2 fruit fly cellular contexts compared by ENCODE assay signal in genomic region chr3R:10834893-10835292, dm6.
A peak's percentile ranks its signal among the peaks of the same experiment; 100 is the strongest.
TF ChIP-seq lines count a peak whose summit lies in the region.

No protein-coding gene starts in this region.

TF ChIP-seq in whole organism, prepupa, 60 proteins besides CTCF, POLR2A, EP300 and RAD21 (continued from another document):
- TF ChIP-seq CG6808 (GFP tag; optimal IDR thresholded peaks at IDR 0.05; lab: Kevin White, UChicago) (peak; percentile 96), CG7368 (GFP tag; optimal IDR thresholded peaks at IDR 0.05; lab: Kevin White, UChicago) (peak; percentile 94), Sox14 (GFP tag; optimal IDR thresholded peaks at IDR 0.05; lab: Kevin White, UChicago) (peak; percentile 90), Hr39 (GFP tag; optimal IDR thresholded peaks at IDR 0.05; lab: Kevin White, UChicago) (peak; percentile 86), topi (GFP tag; optimal IDR thresholded peaks at IDR 0.05; lab: Kevin White, UChicago) (peak; percentile 96), Eip75B (GFP tag; optimal IDR thresholded peaks at IDR 0.05; lab: Kevin White, UChicago) (peak; percentile 97), net (GFP tag; optimal IDR thresholded peaks at IDR 0.05; lab: Kevin White, UChicago) (peak; percentile 95), CG11902 (GFP tag; optimal IDR thresholded peaks at IDR 0.05; lab: Kevin White, UChicago) (peak; percentile 92), fd59A (GFP tag; optimal IDR thresholded peaks at IDR 0.05; lab: Kevin White, UChicago) (peak; percentile 93), fkh (GFP tag; optimal IDR thresholded peaks at IDR 0.05; lab: Kevin White, UChicago) (no peak), CG9139 (GFP tag; optimal IDR thresholded peaks at IDR 0.05; lab: Kevin White, UChicago) (peak; percentile 92), Eip78C (GFP tag; lab: Kevin White, UChicago) (peak; percentile 99), CG6276 (GFP tag; optimal IDR thresholded peaks at IDR 0.05; lab: Kevin White, UChicago) (peak; percentile 95), acj6 (GFP tag; optimal IDR thresholded peaks at IDR 0.05; lab: Kevin White, UChicago) (peak; percentile 97), salr (GFP tag; optimal IDR thresholded peaks at IDR 0.05; lab: Kevin White, UChicago) (peak; percentile 88 to 93), Sox102F (GFP tag; optimal IDR thresholded peaks at IDR 0.05; lab: Kevin White, UChicago) (peak; percentile 95), svp (GFP tag; lab: Kevin White, UChicago) (peak; percentile 99), CG32006 (GFP tag; optimal IDR thresholded peaks at IDR 0.05; lab: Kevin White, UChicago) (peak; percentile 96), Smox (GFP tag; optimal IDR thresholded peaks at IDR 0.05; lab: Kevin White, UChicago) (peak; percentile 92), CG3919 (GFP tag; optimal IDR thresholded peaks at IDR 0.05; lab: Kevin White, UChicago) (peak; percentile 98), Met (GFP tag; optimal IDR thresholded peaks at IDR 0.05; lab: Kevin White, UChicago) (peak; percentile 94), Lpt (GFP tag; optimal IDR thresholded peaks at IDR 0.05; lab: Kevin White, UChicago) (peak; percentile 97), fd85E (GFP tag; optimal IDR thresholded peaks at IDR 0.05; lab: Kevin White, UChicago) (peak; percentile 89), Ets21C (GFP tag; optimal IDR thresholded peaks at IDR 0.05; lab: Kevin White, UChicago) (peak; percentile 86), esn (GFP tag; optimal IDR thresholded peaks at IDR 0.05; lab: Kevin White, UChicago) (peak; percentile 96), cyc (GFP tag; optimal IDR thresholded peaks at IDR 0.05; lab: Kevin White, UChicago) (peak; percentile 95), CG4318 (GFP tag; optimal IDR thresholded peaks at IDR 0.05; lab: Kevin White, UChicago) (peak; percentile 93), CG6163 (GFP tag; IDR thresholded peaks at IDR 0.05; lab: Robert Waterston, UW) (peak; percentile 98), CG10669 (GFP tag; optimal IDR thresholded peaks at IDR 0.05; lab: Kevin White, UChicago) (peak; percentile 92), CG34406 (GFP tag; optimal IDR thresholded peaks at IDR 0.05; lab: Kevin White, UChicago) (peak; percentile 95), ss (GFP tag; optimal IDR thresholded peaks at IDR 0.05; lab: Kevin White, UChicago) (peak; percentile 95 to 98), achi (GFP tag; optimal IDR thresholded peaks at IDR 0.05; lab: Kevin White, UChicago) (peak; percentile 96), spab (GFP tag; optimal IDR thresholded peaks at IDR 0.05; lab: Kevin White, UChicago) (peak; percentile 95), CG16779 (tag; optimal IDR thresholded peaks at IDR 0.05; lab: Kevin White, UChicago) (peak; percentile 94), Ets96B (tag; optimal IDR thresholded peaks at IDR 0.05; lab: Kevin White, UChicago) (peak; percentile 95)

TF ChIP-seq in whole organism, wandering third instar larva, 38 proteins besides CTCF, POLR2A, EP300 and RAD21 (continued from another document):
- TF ChIP-seq Sp1 (GFP tag; optimal IDR thresholded peaks at IDR 0.05; lab: Kevin White, UChicago) (peak; percentile 97), Vsx2 (GFP tag; optimal IDR thresholded peaks at IDR 0.05; lab: Kevin White, UChicago; ENCODE audit: partially characterized antibody) (peak; percentile 6)
